Worm (Caenorhabditis elegans): ENCODE measurements around the gene nhr-4.

DNA sequence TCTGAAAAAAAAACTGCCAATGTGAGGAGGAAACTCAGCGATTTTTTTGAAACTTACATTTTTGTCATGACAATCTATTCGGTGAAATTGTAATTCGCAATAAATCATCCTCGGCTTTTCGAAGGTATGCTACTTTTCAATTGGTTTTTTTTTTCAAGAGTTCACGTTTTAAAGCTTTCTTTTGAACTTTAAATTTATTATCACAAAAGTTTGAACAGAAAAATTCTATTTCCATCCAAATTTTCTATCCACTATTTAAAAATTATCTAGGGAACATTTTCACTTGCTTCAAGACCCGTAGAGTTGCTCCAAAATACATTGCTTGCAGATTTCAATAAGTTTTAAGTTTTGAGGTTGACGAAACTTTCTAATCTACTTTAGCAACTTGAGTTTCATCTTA is 32.6 kb upstream of the nhr-4 start, which contains the start of gene K07F5.6:
- TF ChIP-seq nhr-21 (tag; optimal IDR thresholded peaks at IDR 0.05): no peak
- no peak for TF ChIP-seq ztf-11 (tag; optimal IDR thresholded peaks at IDR 0.05)
- no peak for TF ChIP-seq blmp-1 (tag; optimal IDR thresholded peaks at IDR 0.05; ENCODE audit: insufficient read depth)
- no peak for TF ChIP-seq nhr-11 (tag; optimal IDR thresholded peaks at IDR 0.05)
- no peak for TF ChIP-seq unc-39 (tag; optimal IDR thresholded peaks at IDR 0.05)

Data from whole organism, L2 larva.